Fruit fly (Drosophila melanogaster) whole organism, wandering third instar larva: ENCODE results near the gene NKCC.

Source experiments
- Abd-B ChIP-seq: fragments of >200 bp; optimal IDR thresholded peaks from 2 replicates; lab custom pipeline; 2017; ENCODE audit warnings: missing biosample characterization, missing genetic modification characterization
- CG32264 ChIP-seq: fragments of 200-800 bp; sonication (Bioruptor generic); optimal IDR thresholded peaks from 2 replicates; lab custom pipeline; 2016; ENCODE audit warnings: missing biosample characterization, missing genetic modification characterization
- CG9705 ChIP-seq: fragments of 200-800 bp; sonication (Bioruptor generic); optimal IDR thresholded peaks from 2 replicates; lab custom pipeline; 2018; ENCODE audit warnings: missing biosample characterization, mild to moderate bottlenecking, missing genetic modification characterization
- CrebA ChIP-seq: fragments of 200-800 bp; sonication (Bioruptor generic); optimal IDR thresholded peaks from 2 replicates; lab custom pipeline; 2016; ENCODE audit warnings: missing biosample characterization, mild to moderate bottlenecking, missing genetic modification characterization, borderline replicate concordance
- Dfd ChIP-seq: fragments of >200 bp; optimal IDR thresholded peaks from 2 replicates; lab custom pipeline; 2017; ENCODE audit warnings: missing biosample characterization, missing genetic modification characterization
- Dif ChIP-seq: fragments of 200-275, 200-300 bp; sonication (Bioruptor generic); optimal IDR thresholded peaks from 2 replicates; lab custom pipeline; 2018; ENCODE audit warnings: missing biosample characterization, missing genetic modification characterization; ENCODE audit not compliant: partially characterized antibody
- HLH106 ChIP-seq: fragments of 200-800 bp; optimal IDR thresholded peaks from 3 replicates; lab custom pipeline; 2019; ENCODE audit warnings: missing biosample characterization, mild to moderate bottlenecking, missing genetic modification characterization, moderate library complexity
- Hnf4 ChIP-seq: fragments of 200-800 bp; sonication (Bioruptor generic); optimal IDR thresholded peaks from 2 replicates; lab custom pipeline; 2016; ENCODE audit warnings: missing biosample characterization, mild to moderate bottlenecking, missing genetic modification characterization
- Hr78 ChIP-seq: fragments of >200 bp; optimal IDR thresholded peaks from 2 replicates; lab custom pipeline; 2017; ENCODE audit warnings: missing biosample characterization, missing genetic modification characterization
- Hr83 ChIP-seq: fragments of 200-300 bp; sonication (Bioruptor generic); optimal IDR thresholded peaks from 2 replicates; lab custom pipeline; 2016; ENCODE audit warnings: missing biosample characterization, mild to moderate bottlenecking, missing genetic modification characterization, moderate library complexity; ENCODE audit not compliant: poor library complexity, severe bottlenecking
- Jra ChIP-seq: sonication (Bioruptor generic); optimal IDR thresholded peaks from 2 replicates; lab custom pipeline; 2016; ENCODE audit warnings: missing biosample characterization, missing genetic modification characterization
- Mio ChIP-seq: sonication (Bioruptor generic); optimal IDR thresholded peaks from 2 replicates; lab custom pipeline; 2016; ENCODE audit warnings: missing biosample characterization, missing genetic modification characterization
- N ChIP-seq: fragments of >200 bp; optimal IDR thresholded peaks from 2 replicates; lab custom pipeline; 2018; ENCODE audit warnings: missing biosample characterization, missing external identifiers, missing genetic modification characterization
- OdsH ChIP-seq: fragments of 200-800 bp; sonication (Bioruptor generic); optimal IDR thresholded peaks from 2 replicates; lab custom pipeline; 2016; ENCODE audit warnings: missing biosample characterization, mild to moderate bottlenecking, missing genetic modification characterization
- Rel ChIP-seq, 2 experiments: fragments of 200-800 bp; sonication (Bioruptor generic) in 1 of 2; optimal IDR thresholded peaks; 2 replicates in 1 of 2; 3 replicates in 1 of 2; lab custom pipeline; 2016 to 2019; ENCODE audit warnings: mild to moderate bottlenecking in 2 of 2, missing biosample characterization in 2 of 2, missing genetic modification characterization in 2 of 2, moderate library complexity in 1 of 2
- Sp1 ChIP-seq: fragments of 200-800 bp; sonication (Bioruptor generic); optimal IDR thresholded peaks from 3 replicates; lab custom pipeline; 2019; ENCODE audit warnings: missing biosample characterization, mild to moderate bottlenecking, missing genetic modification characterization, moderate library complexity
- Vsx2 ChIP-seq: fragments of 200-300, 225-300 bp; sonication (Bioruptor generic); optimal IDR thresholded peaks from 2 replicates; lab custom pipeline; 2018; ENCODE audit warnings: missing biosample characterization, missing genetic modification characterization; ENCODE audit not compliant: partially characterized antibody
- br ChIP-seq: fragments of 200-800 bp; sonication (Bioruptor generic); optimal IDR thresholded peaks from 2 replicates; lab custom pipeline; 2016; ENCODE audit warnings: missing biosample characterization, missing genetic modification characterization
- brk ChIP-seq: fragments of 200-800 bp; sonication (Bioruptor generic); optimal IDR thresholded peaks from 2 replicates; lab custom pipeline; 2016; ENCODE audit warnings: missing biosample characterization, mild to moderate bottlenecking, missing genetic modification characterization
- dl ChIP-seq, 2 experiments: fragments of 175-275, 200-275 bp in 1 of 2; fragments of 200-275 bp in 1 of 2; sonication (Bioruptor generic); optimal IDR thresholded peaks; lab custom pipeline; 2018; ENCODE audit warnings: mild to moderate bottlenecking in 2 of 2, missing biosample characterization in 2 of 2, missing genetic modification characterization in 2 of 2, moderate library complexity in 2 of 2; ENCODE audit not compliant: partially characterized antibody in 2 of 2, insufficient read depth in 1 of 2
- dmrt93B ChIP-seq: fragments of 200-800 bp; sonication (Bioruptor generic); optimal IDR thresholded peaks from 2 replicates; lab custom pipeline; 2018; ENCODE audit warnings: missing biosample characterization, mild to moderate bottlenecking, missing genetic modification characterization
- dsf ChIP-seq: sonication (Bioruptor generic); optimal IDR thresholded peaks from 2 replicates; lab custom pipeline; 2016; ENCODE audit warnings: missing biosample characterization, missing genetic modification characterization, borderline replicate concordance
- ey ChIP-seq: fragments of 200-800 bp; sonication (Bioruptor generic); optimal IDR thresholded peaks from 2 replicates; lab custom pipeline; 2016; ENCODE audit warnings: missing biosample characterization, missing genetic modification characterization
- foxo ChIP-seq, 2 experiments: fragments of 200-800 bp; sonication (Bioruptor generic); optimal IDR thresholded peaks; 2 replicates in 1 of 2; 3 replicates in 1 of 2; lab custom pipeline; 2016 to 2017; ENCODE audit warnings: missing biosample characterization in 2 of 2, missing genetic modification characterization in 2 of 2
- fru ChIP-seq: fragments of 200-800 bp; sonication (Bioruptor generic); optimal IDR thresholded peaks from 3 replicates; lab custom pipeline; 2016; ENCODE audit warnings: missing biosample characterization, mild to moderate bottlenecking, missing genetic modification characterization
- h ChIP-seq: fragments of 200-800 bp; sonication (Bioruptor generic); optimal IDR thresholded peaks from 3 replicates; lab custom pipeline; 2016; ENCODE audit warnings: missing biosample characterization, mild to moderate bottlenecking, missing genetic modification characterization
- lola ChIP-seq: fragments of >200 bp; optimal IDR thresholded peaks from 2 replicates; lab custom pipeline; 2017; ENCODE audit warnings: missing biosample characterization, missing genetic modification characterization
- pan ChIP-seq: fragments of >200 bp; optimal IDR thresholded peaks from 2 replicates; lab custom pipeline; 2017
- psq ChIP-seq: fragments of 200-800 bp; sonication (Bioruptor generic); optimal IDR thresholded peaks from 3 replicates; lab custom pipeline; 2017; ENCODE audit warnings: missing biosample characterization, mild to moderate bottlenecking, missing genetic modification characterization, moderate library complexity
- rgr ChIP-seq: fragments of 200-800 bp; sonication (Bioruptor generic); optimal IDR thresholded peaks from 3 replicates; lab custom pipeline; 2016; ENCODE audit warnings: missing biosample characterization, mild to moderate bottlenecking, missing genetic modification characterization
- sage ChIP-seq: fragments of 200-800 bp; sonication (Bioruptor generic); optimal IDR thresholded peaks from 2 replicates; lab custom pipeline; 2016; ENCODE audit warnings: missing biosample characterization, mild to moderate bottlenecking, missing genetic modification characterization
- sv ChIP-seq: fragments of 200-800 bp; sonication (Bioruptor generic); optimal IDR thresholded peaks from 3 replicates; lab custom pipeline; 2016; ENCODE audit warnings: missing biosample characterization, missing genetic modification characterization
- usp ChIP-seq: fragments of >200 bp; optimal IDR thresholded peaks from 2 replicates; lab custom pipeline; 2017; ENCODE audit warnings: missing biosample characterization, missing genetic modification characterization
- woc ChIP-seq: sonication (Bioruptor generic); optimal IDR thresholded peaks from 2 replicates; lab custom pipeline; 2016; ENCODE audit warnings: missing biosample characterization, mild to moderate bottlenecking, missing genetic modification characterization

Gene NKCC

DNA sequence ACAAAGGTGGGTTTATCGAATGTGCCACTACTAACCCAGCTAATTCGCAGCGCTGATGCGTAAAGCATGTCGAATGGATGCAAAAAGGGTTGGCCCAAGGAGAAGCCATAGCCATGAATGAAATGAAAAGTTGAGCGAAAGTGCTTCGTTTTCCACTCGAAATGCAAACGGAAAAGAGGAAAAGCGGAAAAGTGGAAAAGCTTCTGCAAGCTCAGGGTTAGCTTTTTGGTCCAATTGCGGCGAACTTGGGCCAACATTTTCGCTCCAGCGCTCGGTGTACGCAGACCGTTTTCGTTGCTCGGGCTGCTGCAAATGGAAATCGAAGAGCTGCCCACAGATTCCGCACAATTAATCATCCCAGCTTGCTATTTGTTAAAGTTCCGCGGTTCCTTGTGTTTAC lies 22.3 kb upstream of the NKCC start:
- TF ChIP-seq Dif (GFP tag; lab: Kevin White, UChicago) = no peak
- no peak for TF ChIP-seq lola (GFP tag; lab: Kevin White, UChicago)
- no peak for TF ChIP-seq h
- TF ChIP-seq Rel (GFP tag; optimal IDR thresholded peaks at IDR 0.05; lab: Kevin White, UChicago) = no peak
- no peak for TF ChIP-seq Rel (tag; optimal IDR thresholded peaks at IDR 0.05; lab: Kevin White, UChicago)
- TF ChIP-seq Dfd (GFP tag; lab: Kevin White, UChicago) = no peak
- no peak for TF ChIP-seq OdsH (GFP tag; lab: Kevin White, UChicago)
- TF ChIP-seq pan (lab: Kevin White, UChicago) = no peak
- no peak for TF ChIP-seq ey (GFP tag; lab: Kevin White, UChicago)
- TF ChIP-seq Hr78 (GFP tag; lab: Kevin White, UChicago) = no peak
- TF ChIP-seq woc = no peak
- TF ChIP-seq dmrt93B (GFP tag; lab: Kevin White, UChicago) = no peak
- TF ChIP-seq usp (GFP tag; lab: Kevin White, UChicago) = no peak
- no peak for TF ChIP-seq HLH106 (tag; lab: Kevin White, UChicago)
- TF ChIP-seq brk (GFP tag; lab: Kevin White, UChicago) = no peak
- TF ChIP-seq CG32264 = no peak
- no peak for TF ChIP-seq Hr83 (GFP tag; lab: Kevin White, UChicago)

DNA sequence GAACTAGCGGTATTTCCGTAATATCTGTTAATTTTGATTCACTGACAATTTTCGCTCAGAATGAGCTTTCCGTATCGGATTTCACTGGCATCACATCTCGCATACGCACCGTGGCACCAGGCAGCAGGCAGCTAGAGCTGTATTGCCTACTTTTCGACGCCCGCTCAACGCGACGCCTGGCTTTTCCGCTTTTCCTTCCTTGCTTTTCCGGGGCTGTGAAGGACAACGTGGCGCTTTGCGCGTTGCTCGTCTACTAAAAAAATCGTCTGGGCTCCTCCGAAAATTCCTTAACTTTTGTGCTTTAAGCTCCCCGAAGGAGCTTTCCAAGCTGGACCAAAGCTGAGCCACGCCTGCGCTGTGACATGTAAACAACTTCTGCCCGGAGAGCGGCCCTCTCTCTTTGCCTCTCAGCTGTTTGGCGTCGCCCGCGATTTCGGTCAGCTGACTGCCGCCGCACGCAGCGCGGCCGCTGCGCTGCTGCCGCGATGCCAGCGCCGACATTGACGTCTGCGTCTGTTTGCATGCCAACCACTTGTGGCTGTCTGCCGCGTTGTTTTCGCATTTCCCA lies 20.7 kb upstream of the NKCC start, which contains the start of the genes CG43845 and Nmdar1:
CG43845 (minus strand) TSS at position 51 of the 568 bp plus-strand sequence.
Nmdar1 (minus strand) TSS at position 259 of the 568 bp plus-strand sequence.
- TF ChIP-seq ey (GFP tag; lab: Kevin White, UChicago) (no peak), N (GFP tag; lab: Kevin White, UChicago) (no peak), OdsH (GFP tag; lab: Kevin White, UChicago) (no peak), Dif (GFP tag; lab: Kevin White, UChicago) (no peak), brk (GFP tag; lab: Kevin White, UChicago) (no peak), Mio (no peak), Hr78 (GFP tag; lab: Kevin White, UChicago) (no peak), Hr83 (GFP tag; lab: Kevin White, UChicago) (no peak), sage (GFP tag; lab: Kevin White, UChicago) (no peak), br (GFP tag; lab: Kevin White, UChicago) (no peak), CrebA (GFP tag; lab: Kevin White, UChicago) (no peak), HLH106 (tag; lab: Kevin White, UChicago) (no peak), foxo (GFP tag; optimal IDR thresholded peaks at IDR 0.05; lab: Kevin White, UChicago) (no peak), woc (no peak), Abd-B (GFP tag; lab: Kevin White, UChicago) (no peak), psq (GFP tag; lab: Kevin White, UChicago) (no peak), Vsx2 (no peak)

- TF ChIP-seq HLH106 (tag; lab: Kevin White, UChicago) (no peak), dl (GFP tag; optimal IDR thresholded peaks at IDR 0.05; lab: Kevin White, UChicago; ENCODE audit: insufficient read depth in 1 of 2, partially characterized antibody in 2 of 2) (no peak), ey (GFP tag; lab: Kevin White, UChicago) (no peak), lola (GFP tag; lab: Kevin White, UChicago) (no peak), N (GFP tag; lab: Kevin White, UChicago) (no peak), psq (GFP tag; lab: Kevin White, UChicago) (no peak), Vsx2 (no peak), dmrt93B (GFP tag; lab: Kevin White, UChicago) (no peak), woc (no peak), rgr (GFP tag; lab: Kevin White, UChicago) (no peak)
- TF ChIP-seq, all 38 proteins: peak for 0
Measured at dm6 chr3R:5520566-5520965, 18.1 kb upstream of the NKCC start.

DNA sequence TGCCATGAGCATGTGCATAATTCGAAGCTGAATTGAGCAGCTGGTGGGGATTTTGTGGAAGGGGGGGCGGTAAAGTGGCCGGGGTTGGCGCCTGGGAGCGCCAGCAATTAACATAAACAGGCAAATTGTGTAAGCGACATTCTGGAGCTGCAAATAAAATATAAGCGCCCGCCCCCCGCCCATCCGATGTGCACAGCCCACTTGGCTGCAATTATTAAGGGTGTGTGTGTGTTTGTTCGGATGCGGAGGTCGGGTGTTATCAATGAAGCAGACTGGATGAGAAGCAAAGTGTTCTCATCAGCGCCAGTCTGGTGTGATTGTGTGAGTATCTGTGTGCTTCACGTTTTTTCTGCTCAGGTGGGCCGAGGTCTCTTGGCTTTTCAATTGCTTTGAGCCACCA lies 17.3 kb upstream of the NKCC start:
- no peak for TF ChIP-seq Sp1
- no peak for TF ChIP-seq HLH106 (tag; lab: Kevin White, UChicago)
- TF ChIP-seq Rel (GFP tag; optimal IDR thresholded peaks at IDR 0.05; lab: Kevin White, UChicago) = no peak
- TF ChIP-seq Rel (tag; optimal IDR thresholded peaks at IDR 0.05; lab: Kevin White, UChicago) = peak; percentile 67
- TF ChIP-seq, all 38 proteins: peak for 1

- TF ChIP-seq dmrt93B (GFP tag; lab: Kevin White, UChicago) (peak; percentile 8), dsf (GFP tag; lab: Kevin White, UChicago) (no peak), Jra (GFP tag; lab: Kevin White, UChicago) (no peak), fru (GFP tag; lab: Kevin White, UChicago) (peak; percentile 55), woc (peak; percentile 60), sage (GFP tag; lab: Kevin White, UChicago) (no peak), dl (GFP tag; optimal IDR thresholded peaks at IDR 0.05; lab: Kevin White, UChicago; ENCODE audit: insufficient read depth in 1 of 2, partially characterized antibody in 2 of 2) (no peak), h (peak; percentile 35), HLH106 (tag; lab: Kevin White, UChicago) (peak; percentile 48), ey (GFP tag; lab: Kevin White, UChicago) (peak; percentile 40), Vsx2 (no peak), Hr78 (GFP tag; lab: Kevin White, UChicago) (no peak), Dif (GFP tag; lab: Kevin White, UChicago) (no peak), rgr (GFP tag; lab: Kevin White, UChicago) (peak; percentile 37), Hnf4 (GFP tag; lab: Kevin White, UChicago) (no peak), psq (GFP tag; lab: Kevin White, UChicago) (peak; percentile 30), Sp1 (no peak), foxo (GFP tag; optimal IDR thresholded peaks at IDR 0.05; lab: Kevin White, UChicago) (peak in 1 of 2 experiments; percentile 62), OdsH (GFP tag; lab: Kevin White, UChicago) (peak; percentile 39), CG9705 (no peak), Rel (GFP tag; optimal IDR thresholded peaks at IDR 0.05; lab: Kevin White, UChicago) (no peak), Rel (tag; optimal IDR thresholded peaks at IDR 0.05; lab: Kevin White, UChicago) (no peak), sv (GFP tag; lab: Kevin White, UChicago) (no peak), br (GFP tag; lab: Kevin White, UChicago) (peak; percentile 24), CG32264 (no peak)
Measured at dm6 chr3R:5518627-5519026, 16.1 kb upstream of the NKCC start.
